Fruit fly (Drosophila melanogaster): Measurements from ENCODE around the gene nub.
A peak's percentile ranks its signal among the peaks of the same experiment; 100 is the strongest.

Gene nub

dm6 chr2L:12588846-12589490 lies 1.5 kb downstream of the nub start (continued):
- TF ChIP-seq D19B (GFP tag; optimal IDR thresholded peaks at IDR 0.05) (no peak), chif (GFP tag; optimal IDR thresholded peaks at IDR 0.05) (no peak), CG14441 (GFP tag; IDR thresholded peaks at IDR 0.05) (no peak), Xrp1 (GFP tag; IDR thresholded peaks at IDR 0.05) (0 out of 2 replicates have a peak, but pooled peaks have one; percentile 5), ems (GFP tag; optimal IDR thresholded peaks at IDR 0.05) (no peak), Vsx1 (GFP tag; optimal IDR thresholded peaks at IDR 0.05) (peak; percentile 64), CG3281 (GFP tag; optimal IDR thresholded peaks at IDR 0.05) (no peak), MTF-1 (GFP tag; optimal IDR thresholded peaks at IDR 0.05; ENCODE audit: borderline replicate concordance) (no peak), p53 (GFP tag; optimal IDR thresholded peaks at IDR 0.05) (no peak), CG10959 (GFP tag; IDR thresholded peaks at IDR 0.05) (no peak), CG1603 (tag; optimal IDR thresholded peaks at IDR 0.05) (peak; percentile 5), CG7963 (GFP tag; IDR thresholded peaks at IDR 0.05; ENCODE audit: partially characterized antibody) (no peak), ind (GFP tag; optimal IDR thresholded peaks at IDR 0.05) (no peak), Ravus (GFP tag; IDR thresholded peaks at IDR 0.05) (no peak), CG2116 (GFP tag; optimal IDR thresholded peaks at IDR 0.05) (no peak), CG14860 (GFP tag; IDR thresholded peaks at IDR 0.05; ENCODE audit: partially characterized antibody) (no peak), CG3163 (GFP tag; optimal IDR thresholded peaks at IDR 0.05) (no peak), pros (GFP tag; optimal IDR thresholded peaks at IDR 0.05) (no peak), pnt (GFP tag; optimal IDR thresholded peaks at IDR 0.05) (no peak), pfk (GFP tag; optimal IDR thresholded peaks at IDR 0.05) (no peak), toy (GFP tag; IDR thresholded peaks at IDR 0.05) (no peak), CG15514 (GFP tag; optimal IDR thresholded peaks at IDR 0.05) (no peak), grau (tag; optimal IDR thresholded peaks at IDR 0.05) (no peak), CG10209 (GFP tag; optimal IDR thresholded peaks at IDR 0.05) (peak; percentile 39), CG18011 (GFP tag; optimal IDR thresholded peaks at IDR 0.05) (no peak), CG7745 (tag; optimal IDR thresholded peaks at IDR 0.05) (peak; percentile 76), CG15479 (GFP tag; optimal IDR thresholded peaks at IDR 0.05) (peak; percentile 5), CG6272 (GFP tag; IDR thresholded peaks at IDR 0.05) (no peak), CG9817 (tag; optimal IDR thresholded peaks at IDR 0.05) (no peak), Adf1 (GFP tag; IDR thresholded peaks at IDR 0.05) (no peak), CG8765 (GFP tag; IDR thresholded peaks at IDR 0.05) (no peak), sisA (GFP tag; IDR thresholded peaks at IDR 0.05) (no peak), CG17568 (GFP tag; optimal IDR thresholded peaks at IDR 0.05) (no peak), CG31388 (GFP tag; optimal IDR thresholded peaks at IDR 0.05) (no peak), Elba2 (GFP tag; optimal IDR thresholded peaks at IDR 0.05) (no peak), CG10565 (GFP tag; optimal IDR thresholded peaks at IDR 0.05) (no peak), CG7839 (tag; optimal IDR thresholded peaks at IDR 0.05) (no peak), CG10654 (GFP tag; optimal IDR thresholded peaks at IDR 0.05) (no peak), CG9727 (GFP tag; optimal IDR thresholded peaks at IDR 0.05) (peak; percentile 37), CG17802 (tag; optimal IDR thresholded peaks at IDR 0.05) (no peak), jigr1 (GFP tag; IDR thresholded peaks at IDR 0.05) (no peak), CG5245 (GFP tag; optimal IDR thresholded peaks at IDR 0.05) (no peak), slbo (GFP tag; IDR thresholded peaks at IDR 0.05) (no peak), Blimp-1 (GFP tag; optimal IDR thresholded peaks at IDR 0.05) (no peak), B-H1 (GFP tag; IDR thresholded peaks at IDR 0.05) (no peak), chinmo (GFP tag; IDR thresholded peaks at IDR 0.05; ENCODE audit: partially characterized antibody) (no peak), CG17612 (GFP tag; IDR thresholded peaks at IDR 0.05) (no peak), HmgD (GFP tag; optimal IDR thresholded peaks at IDR 0.05) (no peak), lola (GFP tag; optimal IDR thresholded peaks at IDR 0.05) (peak in 1 of 3 experiments; percentile 33), CG7372 (GFP tag; IDR thresholded peaks at IDR 0.05) (no peak)
